Worm (Caenorhabditis elegans) whole organism, midembryonic: ENCODE measurements around the gene cutl-9.

Source experiments
- T22C8.4 ChIP-seq: fragments of 200-800 bp; sonication (Bioruptor generic); IDR thresholded peaks from 2 replicates; pipeline ENCODE4 v1.3.6; 2022; ENCODE audit warnings: missing genetic modification characterization, missing compliant biosample characterization
- flt-1 ChIP-seq: fragments of 200-800 bp; sonication (Bioruptor generic); IDR thresholded peaks from 2 replicates; pipeline ENCODE4 v1.3.6; 2022; ENCODE audit warnings: missing genetic modification characterization, missing compliant biosample characterization
- med-1 ChIP-seq: sonication (generic microtip); optimal IDR thresholded peaks from 2 replicates; lab custom pipeline; 2017; ENCODE audit warnings: missing genetic modification characterization, mild to moderate bottlenecking, missing compliant biosample characterization, antibody characterized with exemption, missing genetic modification reagents; ENCODE audit not compliant: insufficient read depth
- ref-1 ChIP-seq: fragments of 200-800 bp; sonication (Bioruptor generic); conservative IDR thresholded peaks from 2 replicates; pipeline ENCODE4 v1.3.6; 2022; ENCODE audit warnings: missing genetic modification reagents, missing genetic modification characterization, missing compliant biosample characterization
- ztf-23 ChIP-seq: fragments of 200-800 bp; sonication (Bioruptor generic); IDR thresholded peaks from 2 replicates; pipeline ENCODE4 v1.3.6; 2022; ENCODE audit warnings: missing genetic modification reagents, missing genetic modification characterization, missing compliant biosample characterization
- ztf-29 ChIP-seq: fragments of 200-800 bp; sonication (Bioruptor generic); IDR thresholded peaks from 2 replicates; pipeline ENCODE4 v1.3.6; 2022; ENCODE audit warnings: missing genetic modification reagents, missing genetic modification characterization, missing compliant biosample characterization

DNA sequence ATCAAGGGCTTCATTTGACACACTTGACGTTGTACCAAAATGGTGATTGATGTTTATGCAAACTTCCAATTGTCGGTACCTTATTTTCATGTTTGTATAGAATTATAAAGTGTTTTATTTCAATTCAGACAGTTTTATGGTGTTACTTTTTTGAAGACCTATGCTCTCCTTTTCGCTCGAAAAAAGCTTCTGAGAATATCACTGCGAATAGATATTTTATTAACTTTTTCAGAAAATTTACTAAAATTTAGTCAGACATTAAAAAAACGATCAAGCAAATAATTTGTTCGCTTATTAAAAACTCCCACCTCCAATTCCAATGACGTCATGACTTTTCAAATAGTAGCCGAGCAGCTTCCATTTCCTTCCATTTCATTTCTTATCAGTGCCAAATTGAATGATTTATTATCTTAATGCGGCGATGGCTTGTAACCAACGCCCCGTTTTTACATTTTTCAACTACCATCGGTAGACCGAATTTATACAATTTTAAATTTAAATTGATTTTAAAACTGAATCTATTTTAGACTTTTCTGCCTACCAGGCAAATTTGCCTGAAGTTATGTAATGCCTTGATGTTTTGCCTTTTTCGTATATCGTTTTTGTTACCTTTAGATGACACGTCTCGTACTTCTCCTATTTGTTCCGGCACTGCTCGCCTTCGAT is 25.0 kb downstream of the cutl-9 start, which contains the start of gene M28.10:
- TF ChIP-seq ztf-29 (GFP tag; lab: Robert Waterston, UW) (no peak), ref-1 (GFP tag; lab: Robert Waterston, UW) (no peak), T22C8.4 (GFP tag; lab: Robert Waterston, UW) (no peak), ztf-23 (GFP tag; lab: Robert Waterston, UW) (no peak), flt-1 (GFP tag; lab: Robert Waterston, UW) (no peak), med-1 (GFP tag; lab: Kevin White, UChicago) (no peak)
